Worm (Caenorhabditis elegans) whole organism, early embryonic: ENCODE results near the gene fat-2.

Source experiments
- B0310.2 ChIP-seq: sonication (generic microtip); optimal IDR thresholded peaks from 2 replicates; lab custom pipeline; 2016; ENCODE audit warnings: mild to moderate bottlenecking, missing genetic modification characterization, missing compliant biosample characterization
- F13C5.2 ChIP-seq: sonication (generic microtip); optimal IDR thresholded peaks from 2 replicates; lab custom pipeline; 2017; ENCODE audit warnings: mild to moderate bottlenecking, missing genetic modification characterization, inconsistent platforms, missing compliant biosample characterization
- aly-1 ChIP-seq: sonication (generic microtip); optimal IDR thresholded peaks from 2 replicates; lab custom pipeline; 2016; ENCODE audit warnings: missing genetic modification characterization, missing compliant biosample characterization
- ama-1 ChIP-seq: fragments of 150-350 bp; optimal IDR thresholded peaks from 2 replicates; lab custom pipeline; 2014
- ceh-13 ChIP-seq: fragments of 200-800 bp; sonication (Bioruptor generic); optimal IDR thresholded peaks from 2 replicates; lab custom pipeline; 2018; ENCODE audit warnings: mild to moderate bottlenecking, missing genetic modification characterization, missing compliant biosample characterization
- ceh-36 ChIP-seq: sonication (generic microtip); optimal IDR thresholded peaks from 2 replicates; lab custom pipeline; 2016; ENCODE audit warnings: missing genetic modification characterization, inconsistent platforms, missing compliant biosample characterization
- ets-7 ChIP-seq: sonication (generic microtip); optimal IDR thresholded peaks from 2 replicates; lab custom pipeline; 2016; ENCODE audit warnings: missing genotype, missing genetic modification characterization, missing compliant biosample characterization
- flt-1 ChIP-seq: fragments of 200-800 bp; sonication (Bioruptor generic); IDR thresholded peaks from 2 replicates; pipeline ENCODE4 v1.3.6; 2022; ENCODE audit warnings: missing genetic modification characterization, missing compliant biosample characterization
- hmbx-1 ChIP-seq: sonication (generic microtip); optimal IDR thresholded peaks from 2 replicates; lab custom pipeline; 2016; ENCODE audit warnings: mild to moderate bottlenecking, missing genetic modification characterization, missing compliant biosample characterization
- hmg-4 ChIP-seq: fragments of 200-800 bp; sonication (Bioruptor generic); optimal IDR thresholded peaks from 2 replicates; lab custom pipeline; 2018; ENCODE audit warnings: mild to moderate bottlenecking, missing genetic modification characterization, missing compliant biosample characterization
- hnd-1 ChIP-seq: sonication (generic microtip); optimal IDR thresholded peaks from 2 replicates; lab custom pipeline; 2016; ENCODE audit warnings: missing genetic modification characterization, missing compliant biosample characterization
- pes-1 ChIP-seq: fragments of 200-800 bp; sonication (Bioruptor generic); IDR thresholded peaks from 2 replicates; pipeline ENCODE4 v1.3.6; 2022; ENCODE audit warnings: missing genetic modification reagents, missing genetic modification characterization, missing compliant biosample characterization
- scrt-1 ChIP-seq: fragments of 200-800 bp; sonication (Bioruptor generic); IDR thresholded peaks from 2 replicates; pipeline ENCODE4 v1.3.6; 2022; ENCODE audit warnings: missing genetic modification characterization, missing compliant biosample characterization
- sea-1 ChIP-seq: fragments of 200-800 bp; sonication (Bioruptor generic); conservative IDR thresholded peaks from 2 replicates; pipeline ENCODE4 v1.3.6; 2022; ENCODE audit warnings: missing genetic modification characterization, missing compliant biosample characterization
- tbx-11 ChIP-seq: fragments of 200-800 bp; sonication (Bioruptor generic); IDR thresholded peaks from 2 replicates; pipeline ENCODE4 v1.3.6; 2022; ENCODE audit warnings: missing genetic modification characterization, missing compliant biosample characterization
- tbx-37 ChIP-seq: fragments of 200-800 bp; sonication (Bioruptor generic); conservative IDR thresholded peaks from 2 replicates; pipeline ENCODE4 v1.3.6; 2022; ENCODE audit warnings: missing genetic modification reagents, missing genetic modification characterization, missing compliant biosample characterization
- tra-4 ChIP-seq: sonication (generic microtip); optimal IDR thresholded peaks from 2 replicates; lab custom pipeline; 2017; ENCODE audit warnings: missing genetic modification characterization, missing compliant biosample characterization

Gene fat-2

ce11 chrIV:13315344-13315743 lies 8.3 kb upstream of the fat-2 start, which contains the start of gene fat-1:
Gene fat-1, plus strand, starts transcription at chrIV:13315644.
- TF ChIP-seq B0310.2 (tag; lab: Kevin White, UChicago) (no peak), hnd-1 (tag; lab: Kevin White, UChicago) (no peak), tbx-37 (no peak), ets-7 (tag; lab: Kevin White, UChicago) (no peak), scrt-1 (GFP tag; lab: Robert Waterston, UW) (no peak), sea-1 (no peak), tra-4 (tag; lab: Kevin White, UChicago) (no peak), aly-1 (tag; lab: Kevin White, UChicago) (no peak), hmbx-1 (no peak), flt-1 (GFP tag; lab: Robert Waterston, UW) (no peak), hmg-4 (no peak), ceh-13 (GFP tag; lab: Kevin White, UChicago) (no peak), ceh-36 (tag; lab: Kevin White, UChicago) (no peak), F13C5.2 (tag; lab: Kevin White, UChicago) (no peak), ama-1 (lab: Kevin White, UChicago) (no peak), pes-1 (GFP tag; lab: Robert Waterston, UW) (no peak), tbx-11 (GFP tag; lab: Robert Waterston, UW) (no peak)

ce11 chrIV:13318773-13319172 lies 4.9 kb upstream of the fat-2 start:
- TF ChIP-seq pes-1 (GFP tag; lab: Robert Waterston, UW): no peak

DNA sequence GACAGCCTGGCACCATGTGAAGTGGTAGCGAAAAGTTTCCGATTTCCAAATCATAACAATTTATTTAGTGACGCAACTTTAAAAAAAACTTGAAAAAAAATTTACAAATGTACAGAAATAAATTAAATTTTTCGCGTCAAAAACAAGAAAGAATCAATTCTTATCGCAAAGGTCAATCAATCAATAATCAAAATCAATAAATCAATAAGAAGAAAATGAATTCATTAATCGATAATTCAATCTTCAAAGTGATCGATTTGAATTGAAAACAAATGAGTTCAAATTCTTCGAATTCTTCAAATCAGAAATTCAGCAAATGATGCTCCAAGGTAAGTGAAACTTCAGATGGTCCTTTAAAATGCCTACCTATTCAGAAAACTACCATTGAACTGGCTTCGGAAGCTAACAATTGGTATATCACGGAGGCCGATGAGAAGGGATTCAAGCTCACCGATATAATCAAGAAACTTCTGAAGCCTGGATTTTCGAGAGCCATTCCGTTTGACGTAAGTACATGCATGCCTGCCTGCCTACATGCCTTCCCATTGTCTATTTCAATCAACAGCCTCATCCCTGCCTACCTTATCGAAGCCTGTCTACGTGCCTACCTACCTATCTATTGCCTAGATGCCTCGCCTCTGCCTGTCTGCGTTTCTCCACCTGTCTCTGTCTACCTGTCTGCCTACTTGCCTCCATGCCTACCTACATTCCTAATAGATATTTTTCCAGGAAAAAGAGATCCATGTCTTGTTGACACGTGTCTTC lies 3.6 kb upstream of the fat-2 start:
- TF ChIP-seq flt-1 (GFP tag; lab: Robert Waterston, UW): no peak
- TF ChIP-seq hmg-4: no peak
- TF ChIP-seq aly-1 (tag; lab: Kevin White, UChicago): no peak
- no peak for TF ChIP-seq F13C5.2 (tag; lab: Kevin White, UChicago)
- no peak for TF ChIP-seq tbx-11 (GFP tag; lab: Robert Waterston, UW)
- no peak for TF ChIP-seq ama-1 (lab: Kevin White, UChicago)
- no peak for TF ChIP-seq scrt-1 (GFP tag; lab: Robert Waterston, UW)
- no peak for TF ChIP-seq hnd-1 (tag; lab: Kevin White, UChicago)
- TF ChIP-seq ceh-36 (tag; lab: Kevin White, UChicago): no peak

ce11 chrIV:13322429-13322828 lies 1.2 kb upstream of the fat-2 start:
- TF ChIP-seq ceh-13 (GFP tag; lab: Kevin White, UChicago): no peak
- no peak for TF ChIP-seq ama-1 (lab: Kevin White, UChicago)
- TF ChIP-seq tra-4 (tag; lab: Kevin White, UChicago): no peak
- TF ChIP-seq hmbx-1: no peak
- TF ChIP-seq aly-1 (tag; lab: Kevin White, UChicago): no peak
- TF ChIP-seq B0310.2 (tag; lab: Kevin White, UChicago): no peak
- no peak for TF ChIP-seq tbx-37
- TF ChIP-seq hnd-1 (tag; lab: Kevin White, UChicago): no peak
- no peak for TF ChIP-seq sea-1
- no peak for TF ChIP-seq scrt-1 (GFP tag; lab: Robert Waterston, UW)
- no peak for TF ChIP-seq ceh-36 (tag; lab: Kevin White, UChicago)
- no peak for TF ChIP-seq tbx-11 (GFP tag; lab: Robert Waterston, UW)
- TF ChIP-seq pes-1 (GFP tag; lab: Robert Waterston, UW): no peak

DNA sequence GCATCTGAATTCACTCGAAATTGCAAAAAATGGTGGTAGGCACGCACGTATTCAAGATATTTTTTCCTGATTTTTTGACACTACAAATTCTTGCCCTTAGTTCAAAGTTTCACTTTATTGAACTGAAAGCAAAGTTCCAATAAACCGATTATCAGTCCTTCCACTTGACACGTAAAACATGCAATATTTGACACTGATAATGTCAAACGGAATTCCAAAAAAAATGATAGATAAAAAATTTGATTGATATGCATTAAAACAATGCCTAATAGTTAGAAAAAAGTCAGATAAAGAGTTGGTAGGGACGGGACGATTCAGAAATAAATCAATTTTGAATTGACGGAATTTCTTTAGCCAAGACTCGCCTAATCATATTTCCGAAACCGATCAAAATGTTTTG lies 3.4 kb downstream of the fat-2 start:
- TF ChIP-seq tbx-37 (no peak), hmbx-1 (no peak), pes-1 (GFP tag; lab: Robert Waterston, UW) (no peak), B0310.2 (tag; lab: Kevin White, UChicago) (no peak), scrt-1 (GFP tag; lab: Robert Waterston, UW) (no peak), F13C5.2 (tag; lab: Kevin White, UChicago) (no peak), ets-7 (tag; lab: Kevin White, UChicago) (no peak), tra-4 (tag; lab: Kevin White, UChicago) (no peak), tbx-11 (GFP tag; lab: Robert Waterston, UW) (no peak), ama-1 (lab: Kevin White, UChicago) (no peak), aly-1 (tag; lab: Kevin White, UChicago) (no peak), flt-1 (GFP tag; lab: Robert Waterston, UW) (no peak), hnd-1 (tag; lab: Kevin White, UChicago) (no peak), hmg-4 (no peak), ceh-13 (GFP tag; lab: Kevin White, UChicago) (no peak), ceh-36 (tag; lab: Kevin White, UChicago) (no peak)

ce11 chrIV:13328059-13328458 lies 4.4 kb downstream of the fat-2 start, which contains the start of gene far-6:
Gene far-6, plus strand, starts transcription at chrIV:13328359.
- TF ChIP-seq scrt-1 (GFP tag; lab: Robert Waterston, UW) (no peak), ceh-36 (tag; lab: Kevin White, UChicago) (no peak), tbx-11 (GFP tag; lab: Robert Waterston, UW) (no peak), pes-1 (GFP tag; lab: Robert Waterston, UW) (no peak), hnd-1 (tag; lab: Kevin White, UChicago) (no peak), F13C5.2 (tag; lab: Kevin White, UChicago) (no peak), ceh-13 (GFP tag; lab: Kevin White, UChicago) (no peak), ama-1 (lab: Kevin White, UChicago) (no peak), B0310.2 (tag; lab: Kevin White, UChicago) (no peak), hmbx-1 (no peak), sea-1 (no peak), hmg-4 (no peak), aly-1 (tag; lab: Kevin White, UChicago) (no peak), flt-1 (GFP tag; lab: Robert Waterston, UW) (no peak), ets-7 (tag; lab: Kevin White, UChicago) (no peak), tra-4 (tag; lab: Kevin White, UChicago) (no peak), tbx-37 (no peak)

- TF ChIP-seq hnd-1 (tag; lab: Kevin White, UChicago): no peak
- no peak for TF ChIP-seq ets-7 (tag; lab: Kevin White, UChicago)
- TF ChIP-seq aly-1 (tag; lab: Kevin White, UChicago): no peak
- no peak for TF ChIP-seq scrt-1 (GFP tag; lab: Robert Waterston, UW)
- no peak for TF ChIP-seq tbx-37
- TF ChIP-seq tra-4 (tag; lab: Kevin White, UChicago): no peak
- no peak for TF ChIP-seq hmg-4
- TF ChIP-seq ceh-36 (tag; lab: Kevin White, UChicago): no peak
- no peak for TF ChIP-seq sea-1
These were observed 6.9 kb downstream of the fat-2 start for ce11 chrIV:13330547-13330946.
